Worm (Caenorhabditis elegans) whole organism, L3 larva: Measurements from ENCODE around the gene che-10.

ENCODE experiments used
- elt-1 ChIP-seq: fragments of 150-350 bp; optimal IDR thresholded peaks from 2 replicates; lab custom pipeline; 2014; ENCODE audit warnings: missing biosample characterization, missing genetic modification characterization
- nhr-77 ChIP-seq: fragments of 150-350 bp; optimal IDR thresholded peaks from 2 replicates; lab custom pipeline; 2014; ENCODE audit warnings: missing biosample characterization, missing genetic modification characterization
- pha-4 ChIP-seq: fragments of 150-350 bp; optimal IDR thresholded peaks from 2 replicates; lab custom pipeline; 2014; ENCODE audit warnings: missing biosample characterization, missing genetic modification reagents, missing genetic modification characterization
- sea-2 ChIP-seq: fragments of 150-350 bp; sonication (generic microtip); optimal IDR thresholded peaks from 4 replicates; lab custom pipeline; 2014; ENCODE audit warnings: missing biosample characterization, missing genetic modification reagents, missing genetic modification characterization
- unc-62 ChIP-seq: fragments of 150-350 bp; sonication (generic microtip); optimal IDR thresholded peaks from 4 replicates; lab custom pipeline; 2014; ENCODE audit warnings: missing biosample characterization, missing genetic modification reagents, missing genetic modification characterization
- ztf-11 ChIP-seq: fragments of 150-350 bp; optimal IDR thresholded peaks from 2 replicates; lab custom pipeline; 2014; ENCODE audit warnings: missing biosample characterization, missing genetic modification characterization

DNA sequence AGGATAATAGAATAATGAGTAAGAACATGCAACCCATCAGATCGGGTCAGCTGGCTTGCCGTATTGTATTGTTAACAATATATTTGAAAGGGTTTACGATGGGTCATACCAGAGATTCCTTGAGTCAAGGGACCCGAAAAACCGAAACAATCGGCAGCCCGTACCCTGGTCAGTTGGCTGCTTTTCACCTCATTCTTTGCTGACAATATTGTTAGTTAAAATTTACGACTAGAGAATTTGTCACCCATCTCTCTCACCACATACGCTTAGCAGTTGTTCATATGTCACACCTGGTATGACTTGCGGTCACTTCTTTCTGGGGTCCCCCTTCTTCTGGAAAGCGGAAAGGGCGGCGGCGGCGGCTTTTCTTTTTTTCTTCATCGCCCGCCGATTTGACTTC lies 57.1 kb downstream of the che-10 start:
- TF ChIP-seq unc-62 (GFP tag; lab: Kevin White, UChicago) (no peak), ztf-11 (tag; lab: Kevin White, UChicago) (no peak), nhr-77 (tag; lab: Kevin White, UChicago) (no peak), elt-1 (no peak), sea-2 (GFP tag; lab: Kevin White, UChicago) (no peak), pha-4 (tag; lab: Kevin White, UChicago) (no peak)
